Fruit fly (Drosophila melanogaster): ENCODE data around the gene CG13901.

CG13901 gene

dm6 chr3L:818438-819138 lies 19.0 kb downstream of the CG13901 start (continued):
- TF ChIP-seq row (GFP tag; IDR thresholded peaks at IDR 0.05) (peak; percentile 30; the same call in 2 of the 3 replicates), NK7.1 (GFP tag; optimal IDR thresholded peaks at IDR 0.05) (no peak), tll (GFP tag; optimal IDR thresholded peaks at IDR 0.05) (no peak), cas (GFP tag; IDR thresholded peaks at IDR 0.05) (no peak), Rfx (GFP tag; IDR thresholded peaks at IDR 0.05) (no peak), CG42726 (GFP tag; IDR thresholded peaks at IDR 0.05; ENCODE audit: partially characterized antibody) (no peak), CG8478 (optimal IDR thresholded peaks at IDR 0.05) (no peak), Ada2b (GFP tag; IDR thresholded peaks at IDR 0.05) (no peak), pho (GFP tag; optimal IDR thresholded peaks at IDR 0.05) (no peak), CG31224 (GFP tag; IDR thresholded peaks at IDR 0.05) (no peak), CG17912 (GFP tag; optimal IDR thresholded peaks at IDR 0.05) (no peak), kah (GFP tag; optimal IDR thresholded peaks at IDR 0.05) (no peak), Hey (tag; optimal IDR thresholded peaks at IDR 0.05) (no peak), CG4282 (GFP tag; optimal IDR thresholded peaks at IDR 0.05) (no peak), zfh2 (GFP tag; optimal IDR thresholded peaks at IDR 0.05) (no peak), insv (GFP tag; optimal IDR thresholded peaks at IDR 0.05) (no peak), Pdp1 (GFP tag; optimal IDR thresholded peaks at IDR 0.05) (no peak), CG14014 (GFP tag; IDR thresholded peaks at IDR 0.05) (no peak), nerfin-2 (GFP tag; IDR thresholded peaks at IDR 0.05; ENCODE audit: partially characterized antibody) (no peak), CG1529 (GFP tag; optimal IDR thresholded peaks at IDR 0.05) (no peak), eve (GFP tag; optimal IDR thresholded peaks at IDR 0.05) (no peak), CG17612 (GFP tag; IDR thresholded peaks at IDR 0.05) (no peak), CG17328 (GFP tag; IDR thresholded peaks at IDR 0.05) (no peak), hkb (optimal IDR thresholded peaks at IDR 0.05) (no peak), hkb (GFP tag; IDR thresholded peaks at IDR 0.05) (peak; percentile 23; the same call in 1 of the 2 replicates), aop (GFP tag; IDR thresholded peaks at IDR 0.05) (no peak), slp2 (GFP tag; optimal IDR thresholded peaks at IDR 0.05) (no peak), esg (GFP tag; conservative IDR thresholded peaks at IDR 0.05) (no peak), sqz (GFP tag; optimal IDR thresholded peaks at IDR 0.05) (no peak), CG8924 (tag; optimal IDR thresholded peaks at IDR 0.05) (peak; percentile 3), Sin3A (optimal IDR thresholded peaks at IDR 0.05) (no peak), CG15269 (tag; optimal IDR thresholded peaks at IDR 0.05) (peak; percentile 50), cg (GFP tag; optimal IDR thresholded peaks at IDR 0.05) (no peak), CG15011 (GFP tag; optimal IDR thresholded peaks at IDR 0.05) (no peak), CG43689 (GFP tag; IDR thresholded peaks at IDR 0.05) (no peak), pan (optimal IDR thresholded peaks at IDR 0.05) (no peak), pan (GFP tag; optimal IDR thresholded peaks at IDR 0.05 in 1 of 2, IDR thresholded peaks at IDR 0.05 in 1 of 2) (peak in 1 of 2 experiments; percentile 75), Doc3 (GFP tag; IDR thresholded peaks at IDR 0.05; ENCODE audit: partially characterized antibody) (no peak), cwo (GFP tag; optimal IDR thresholded peaks at IDR 0.05) (no peak), Dref (GFP tag; IDR thresholded peaks at IDR 0.05) (peak; percentile 31; the same call in 1 of the 2 replicates), Drgx (GFP tag; IDR thresholded peaks at IDR 0.05) (peak; percentile 65), CG12769 (tag; optimal IDR thresholded peaks at IDR 0.05) (no peak), CG10959 (GFP tag; IDR thresholded peaks at IDR 0.05) (no peak), CG4617 (GFP tag; optimal IDR thresholded peaks at IDR 0.05; ENCODE audit: borderline replicate concordance) (no peak), CG11504 (tag; optimal IDR thresholded peaks at IDR 0.05) (peak; percentile 65), CG13123 (GFP tag; optimal IDR thresholded peaks at IDR 0.05) (no peak), Sry-β (GFP tag; optimal IDR thresholded peaks at IDR 0.05) (no peak), CG12155 (GFP tag; optimal IDR thresholded peaks at IDR 0.05) (no peak), Gsc (GFP tag; IDR thresholded peaks at IDR 0.05) (no peak), HLHmδ (GFP tag; optimal IDR thresholded peaks at IDR 0.05) (no peak), E2f1 (GFP tag; IDR thresholded peaks at IDR 0.05) (no peak), dan (GFP tag; IDR thresholded peaks at IDR 0.05) (no peak)

All from whole organism, embryonic.